Worm (Caenorhabditis elegans) whole organism, L2 larva: Measurements from ENCODE around the gene str-181.

ENCODE experiments used
- C34F6.9 ChIP-seq: fragments of 150-350 bp; optimal IDR thresholded peaks from 2 replicates; lab custom pipeline; 2014; ENCODE audit warnings: missing biosample characterization, missing genetic modification characterization
- F13H6.1 ChIP-seq: sonication (generic microtip); optimal IDR thresholded peaks from 2 replicates; lab custom pipeline; 2016; ENCODE audit warnings: missing genetic modification characterization, missing compliant biosample characterization
- R02D3.7 ChIP-seq: fragments of 150-350 bp; optimal IDR thresholded peaks from 2 replicates; lab custom pipeline; 2014; ENCODE audit warnings: missing biosample characterization, missing genetic modification characterization
- Y55F3AM.14 ChIP-seq: fragments of 200-800 bp; sonication (Bioruptor generic); optimal IDR thresholded peaks from 2 replicates; lab custom pipeline; 2018; ENCODE audit warnings: mild to moderate bottlenecking, missing genetic modification characterization, missing compliant biosample characterization
- ZK546.5 ChIP-seq: sonication (generic microtip); optimal IDR thresholded peaks from 2 replicates; lab custom pipeline; 2017; ENCODE audit warnings: missing biosample characterization, missing genetic modification characterization
- alr-1 ChIP-seq: fragments of 150-350 bp; optimal IDR thresholded peaks from 2 replicates; lab custom pipeline; 2014; ENCODE audit warnings: missing biosample characterization, missing genetic modification characterization
- ceh-82 ChIP-seq: fragments of 150-350 bp; optimal IDR thresholded peaks from 2 replicates; lab custom pipeline; 2014; ENCODE audit warnings: missing biosample characterization, missing genetic modification characterization
- crh-2 ChIP-seq: sonication (generic microtip); optimal IDR thresholded peaks from 2 replicates; lab custom pipeline; 2017; ENCODE audit warnings: missing biosample characterization, missing genetic modification characterization
- dmd-4 ChIP-seq: sonication (generic microtip); optimal IDR thresholded peaks from 2 replicates; lab custom pipeline; 2017; ENCODE audit warnings: missing biosample characterization, missing genetic modification characterization
- elt-1 ChIP-seq: fragments of 150-350 bp; optimal IDR thresholded peaks from 2 replicates; lab custom pipeline; 2014; ENCODE audit warnings: missing biosample characterization, missing genetic modification characterization
- elt-3 ChIP-seq: sonication (generic microtip); optimal IDR thresholded peaks from 2 replicates; lab custom pipeline; 2017; ENCODE audit warnings: missing biosample characterization, missing genetic modification characterization
- gmeb-1 ChIP-seq: fragments of 150-350 bp; optimal IDR thresholded peaks from 2 replicates; lab custom pipeline; 2014; ENCODE audit warnings: missing biosample characterization, missing genetic modification characterization
- lin-11 ChIP-seq: fragments of 150-350 bp; sonication (generic microtip); optimal IDR thresholded peaks from 2 replicates; lab custom pipeline; 2014; ENCODE audit warnings: missing biosample characterization, missing genetic modification characterization, inconsistent platforms, mixed read lengths
- lin-13 ChIP-seq: fragments of 150-350 bp; optimal IDR thresholded peaks from 2 replicates; lab custom pipeline; 2014; ENCODE audit warnings: missing biosample characterization, missing genetic modification reagents, missing genetic modification characterization
- lin-39 ChIP-seq: fragments of 150-350 bp; optimal IDR thresholded peaks from 2 replicates; lab custom pipeline; 2014; ENCODE audit warnings: missing biosample characterization, missing genetic modification reagents, missing genetic modification characterization
- lsy-2 ChIP-seq, 2 experiments: fragments of 150-350 bp in 1 of 2; sonication (generic microtip) in 1 of 2; optimal IDR thresholded peaks; 2 replicates each; lab custom pipeline; 2014 to 2017; ENCODE audit warnings: missing biosample characterization in 2 of 2, missing genetic modification characterization in 2 of 2
- mab-5 ChIP-seq: fragments of 150-350 bp; optimal IDR thresholded peaks from 2 replicates; lab custom pipeline; 2014; ENCODE audit warnings: missing biosample characterization, missing genetic modification characterization
- mbf-1 ChIP-seq: sonication (generic microtip); optimal IDR thresholded peaks from 2 replicates; lab custom pipeline; 2017; ENCODE audit warnings: missing biosample characterization, missing genetic modification characterization
- mdl-1 ChIP-seq, 2 experiments: fragments of 150-350 bp in 1 of 2; sonication (generic microtip) in 1 of 2; optimal IDR thresholded peaks; 2 replicates each; lab custom pipeline; 2017; ENCODE audit warnings: missing biosample characterization in 2 of 2, missing genetic modification characterization in 2 of 2
- nhr-10 ChIP-seq: sonication (generic microtip); optimal IDR thresholded peaks from 2 replicates; lab custom pipeline; 2017; ENCODE audit warnings: missing biosample characterization, missing genetic modification characterization
- nhr-11 ChIP-seq: fragments of 150-350 bp; optimal IDR thresholded peaks from 2 replicates; lab custom pipeline; 2014; ENCODE audit warnings: missing biosample characterization, missing genetic modification characterization
- nhr-12 ChIP-seq: fragments of 150-350 bp; optimal IDR thresholded peaks from 2 replicates; lab custom pipeline; 2014; ENCODE audit warnings: missing biosample characterization, missing genetic modification characterization
- nhr-129 ChIP-seq: fragments of 150-350 bp; optimal IDR thresholded peaks from 2 replicates; lab custom pipeline; 2014; ENCODE audit warnings: missing biosample characterization, missing genetic modification characterization
- nhr-23 ChIP-seq: fragments of 150-350 bp; optimal IDR thresholded peaks from 2 replicates; lab custom pipeline; 2014; ENCODE audit warnings: missing biosample characterization, missing genetic modification reagents, missing genetic modification characterization
- nhr-237 ChIP-seq: fragments of 150-350 bp; optimal IDR thresholded peaks from 2 replicates; lab custom pipeline; 2014; ENCODE audit warnings: missing biosample characterization, missing genetic modification characterization
- nhr-6 ChIP-seq: fragments of 150-350 bp; optimal IDR thresholded peaks from 2 replicates; lab custom pipeline; 2014; ENCODE audit warnings: missing biosample characterization, missing genetic modification characterization
- sem-4 ChIP-seq: fragments of 150-350 bp; optimal IDR thresholded peaks from 2 replicates; lab custom pipeline; 2014; ENCODE audit warnings: missing biosample characterization, missing genetic modification reagents, missing genetic modification characterization
- sma-3 ChIP-seq: sonication (generic microtip); optimal IDR thresholded peaks from 2 replicates; lab custom pipeline; 2016; ENCODE audit warnings: missing genetic modification reagents, missing genetic modification characterization, missing compliant biosample characterization
- sma-9 ChIP-seq, 2 experiments: fragments of 150-350 bp in 1 of 2; sonication (generic microtip) in 1 of 2; optimal IDR thresholded peaks; 2 replicates each; lab custom pipeline; 2014 to 2016; ENCODE audit warnings: missing genetic modification characterization in 2 of 2, mild to moderate bottlenecking in 1 of 2, missing biosample characterization in 1 of 2, missing compliant biosample characterization in 1 of 2, missing genetic modification reagents in 1 of 2, moderate library complexity in 1 of 2
- unc-39 ChIP-seq: fragments of 150-350 bp; optimal IDR thresholded peaks from 2 replicates; lab custom pipeline; 2014; ENCODE audit warnings: missing biosample characterization, missing genetic modification characterization
- unc-55 ChIP-seq: fragments of 150-350 bp; sonication (generic microtip); optimal IDR thresholded peaks from 3 replicates; lab custom pipeline; 2014; ENCODE audit warnings: missing biosample characterization, missing genetic modification reagents, missing genetic modification characterization
- unc-62 ChIP-seq: fragments of 150-350 bp; optimal IDR thresholded peaks from 2 replicates; lab custom pipeline; 2014; ENCODE audit warnings: missing biosample characterization, missing genetic modification reagents, missing genetic modification characterization

The str-181 gene

DNA sequence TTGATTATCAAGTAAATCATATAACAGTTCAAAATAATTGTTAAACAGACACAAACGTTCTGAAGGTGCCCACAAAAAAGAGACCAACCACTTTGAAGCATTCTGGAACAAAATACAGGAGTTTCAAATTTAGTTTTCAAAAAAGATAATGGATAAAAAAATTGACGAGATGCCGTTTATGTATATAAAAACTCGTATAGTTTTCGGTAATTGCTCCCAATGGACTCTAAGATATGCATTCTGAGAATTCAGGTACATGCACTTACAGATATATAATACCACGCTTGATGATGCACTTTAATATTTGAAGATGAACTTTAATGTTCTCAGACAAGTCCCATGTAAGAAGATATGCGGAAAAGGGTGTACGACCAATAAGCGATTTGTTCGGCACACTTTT lies at the start of gene str-181:
Gene str-181 (minus strand): TSS at position 101 of the 400 bp plus-strand sequence.
- TF ChIP-seq elt-3 (no peak), nhr-237 (tag; lab: Kevin White, UChicago) (no peak), mdl-1 (tag; optimal IDR thresholded peaks at IDR 0.05; lab: Kevin White, UChicago) (no peak), nhr-23 (tag; lab: Kevin White, UChicago) (no peak), lin-11 (tag; lab: Kevin White, UChicago) (no peak), nhr-6 (tag; lab: Kevin White, UChicago) (no peak), unc-55 (GFP tag; lab: Kevin White, UChicago) (no peak), sma-9 (GFP tag; optimal IDR thresholded peaks at IDR 0.05; lab: Kevin White, UChicago) (no peak), sma-9 (tag; optimal IDR thresholded peaks at IDR 0.05; lab: Kevin White, UChicago) (no peak), Y55F3AM.14 (GFP tag; lab: Kevin White, UChicago) (no peak), unc-62 (GFP tag; lab: Kevin White, UChicago) (no peak)
- TF ChIP-seq, all 48 proteins: peak for 0

DNA sequence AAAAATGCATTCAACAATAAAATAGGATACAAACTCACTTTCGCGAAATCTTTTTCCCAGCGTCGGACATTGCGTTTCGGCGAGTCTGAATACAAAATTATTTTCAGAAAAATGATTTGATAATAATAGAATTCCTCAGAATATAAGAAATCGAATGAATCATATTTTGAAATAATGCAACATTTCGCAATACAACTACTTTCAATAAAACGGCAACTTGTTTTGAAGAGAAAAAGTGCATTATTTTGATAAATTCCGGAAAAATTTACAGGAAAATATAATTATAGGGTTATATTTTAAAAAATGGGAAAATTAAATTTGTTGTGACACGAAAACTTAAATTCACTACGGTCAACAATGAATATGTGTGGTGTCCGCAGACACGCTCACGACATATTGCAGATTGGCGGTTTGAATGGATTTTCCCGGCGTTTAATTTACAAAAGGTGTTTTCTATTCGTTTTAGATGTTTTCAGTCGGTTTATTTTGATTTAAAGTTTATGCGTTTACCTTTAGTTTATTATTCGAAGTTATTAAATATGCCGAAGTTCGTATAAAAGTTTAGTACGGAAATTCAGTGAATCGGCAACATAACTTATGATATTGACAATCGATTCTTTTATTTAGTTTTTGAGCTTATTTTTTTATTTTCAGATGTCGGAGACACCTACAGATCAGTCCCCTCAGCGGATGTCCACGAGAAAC lies 44.9 kb upstream of the str-181 start, which contains the start of the genes abcf-1 and scc-3:
Gene abcf-1 (minus strand): TSS at position 85 of the 705 bp plus-strand sequence.
Gene scc-3 (plus strand): TSS at position 655 of the 705 bp plus-strand sequence.
- peak; percentile 56 to 97 for TF ChIP-seq lsy-2 (tag; optimal IDR thresholded peaks at IDR 0.05; lab: Kevin White, UChicago)
- peak; percentile 76 for TF ChIP-seq nhr-129 (tag; lab: Kevin White, UChicago)
- peak; percentile 35 for TF ChIP-seq crh-2 (tag; lab: Kevin White, UChicago)
- TF ChIP-seq dmd-4 (tag; lab: Kevin White, UChicago), result no peak
- TF ChIP-seq C34F6.9 (tag; lab: Kevin White, UChicago), result peak; percentile 61
- TF ChIP-seq unc-62 (GFP tag; lab: Kevin White, UChicago), result no peak

DNA sequence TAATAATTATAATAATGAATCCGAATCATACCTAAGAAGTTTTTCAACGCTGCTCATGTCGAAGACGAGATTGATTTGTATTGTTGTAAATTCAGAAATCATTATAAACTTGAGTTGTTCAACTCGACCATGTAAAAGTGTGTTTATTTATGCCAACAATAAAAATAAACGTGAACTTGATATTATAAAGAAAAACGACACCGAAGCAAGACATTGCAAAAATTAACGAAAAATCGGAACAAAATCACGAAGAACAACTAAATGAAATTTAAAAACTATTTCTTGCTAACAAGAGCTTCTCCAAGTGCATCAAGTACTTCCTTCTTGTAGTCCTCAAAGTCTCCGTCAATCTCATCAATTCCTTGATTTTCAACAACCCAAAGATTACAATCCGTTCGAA lies 42.4 kb upstream of the str-181 start, which contains the start of gene F18E2.15:
Gene F18E2.15 (minus strand): TSS at position 101 of the 400 bp plus-strand sequence.
- TF ChIP-seq R02D3.7 (tag; lab: Kevin White, UChicago) (no peak), ceh-82 (tag; lab: Kevin White, UChicago) (no peak), mbf-1 (tag; lab: Kevin White, UChicago) (no peak), sma-3 (GFP tag; lab: Kevin White, UChicago) (no peak), F13H6.1 (no peak), nhr-6 (tag; lab: Kevin White, UChicago) (no peak), lin-13 (GFP tag; lab: Kevin White, UChicago) (no peak)

DNA sequence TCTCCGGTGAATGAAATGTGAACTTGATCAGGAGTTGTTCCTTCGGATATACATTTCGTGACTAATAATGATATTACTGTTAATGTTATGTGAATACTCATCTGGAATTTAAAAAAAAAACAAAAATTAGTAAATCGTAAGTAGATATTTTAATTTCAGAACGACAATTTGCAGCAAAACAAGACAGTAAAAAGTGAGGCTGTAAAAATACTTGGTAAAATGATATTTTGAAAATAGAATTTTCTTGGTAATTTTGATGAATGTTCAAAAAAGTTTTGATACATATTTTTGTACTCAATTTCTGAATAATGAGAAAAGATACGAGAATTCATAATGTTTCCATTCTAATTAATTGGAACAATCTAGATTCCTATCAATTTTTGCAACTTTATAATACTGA lies 41.1 kb upstream of the str-181 start, which contains the start of gene papl-1:
Gene papl-1 (minus strand): TSS at position 101 of the 400 bp plus-strand sequence.
- TF ChIP-seq F13H6.1 (no peak), lin-39 (no peak), ceh-82 (tag; lab: Kevin White, UChicago) (no peak)

DNA sequence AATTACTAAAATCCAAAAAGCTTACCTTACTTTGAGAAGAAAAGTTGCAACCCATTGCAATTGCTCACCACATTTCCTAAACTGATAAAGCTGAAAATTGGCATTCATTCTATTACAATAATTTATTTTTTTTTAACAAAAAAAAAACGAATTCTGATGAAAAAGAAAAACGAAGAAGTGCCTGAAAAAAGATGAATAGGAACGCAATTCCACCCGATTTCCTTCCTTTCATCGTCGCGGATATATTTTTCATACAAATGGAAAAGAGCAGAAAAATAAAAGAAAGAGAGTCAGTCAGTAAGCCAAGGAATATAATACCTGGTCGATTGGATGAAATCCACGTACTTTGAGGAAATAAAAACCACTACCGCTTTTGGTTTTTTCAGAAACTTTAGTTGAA lies 36.3 kb upstream of the str-181 start, which contains the start of gene gpa-13:
Gene gpa-13 (minus strand): TSS at position 101 of the 400 bp plus-strand sequence.
- TF ChIP-seq nhr-12 (no peak), unc-39 (tag; lab: Kevin White, UChicago) (no peak), gmeb-1 (no peak), ZK546.5 (tag; lab: Kevin White, UChicago) (no peak), sem-4 (tag; lab: Kevin White, UChicago) (no peak), alr-1 (tag; lab: Kevin White, UChicago) (no peak), Y55F3AM.14 (GFP tag; lab: Kevin White, UChicago) (no peak), elt-1 (no peak), dmd-4 (tag; lab: Kevin White, UChicago) (no peak), nhr-11 (tag; lab: Kevin White, UChicago) (no peak), nhr-6 (tag; lab: Kevin White, UChicago) (no peak), nhr-10 (tag; lab: Kevin White, UChicago) (no peak), lin-11 (tag; lab: Kevin White, UChicago) (no peak), mab-5 (tag; lab: Kevin White, UChicago) (no peak)
